Fruit fly (Drosophila melanogaster) ovary, adult (tissue): ENCODE data around the gene CG12177.

ENCODE experiments used
- CG17801 ChIP-seq: fragments of 200-800 bp; optimal IDR thresholded peaks from 2 replicates; lab custom pipeline; 2019; ENCODE audit warnings: missing biosample characterization, mild to moderate bottlenecking, missing genetic modification characterization, moderate library complexity; ENCODE audit not compliant: partially characterized antibody

CG12177 gene

dm6 chrX:13632606-13633005 lies 47.7 kb downstream of the CG12177 start:
- TF ChIP-seq CG17801 (GFP tag; lab: Kevin White, UChicago): no peak

dm6 chrX:13630290-13630900 lies 49.9 kb downstream of the CG12177 start:
- TF ChIP-seq CG17801 (GFP tag; lab: Kevin White, UChicago): no peak

dm6 chrX:13629414-13629813 lies 50.9 kb downstream of the CG12177 start:
- TF ChIP-seq CG17801 (GFP tag; lab: Kevin White, UChicago): no peak
